Worm (Caenorhabditis elegans) whole organism, midembryonic: Measurements from ENCODE around the gene fbxa-220.

ENCODE experiments used
- cog-1 ChIP-seq: sonication (generic microtip); optimal IDR thresholded peaks from 2 replicates; lab custom pipeline; 2016; ENCODE audit warnings: missing genetic modification characterization, missing compliant biosample characterization
- klf-2 ChIP-seq: fragments of 200-800 bp; sonication (Bioruptor generic); conservative IDR thresholded peaks from 2 replicates; pipeline ENCODE4 v1.3.6; 2022; ENCODE audit warnings: missing genetic modification reagents, missing genetic modification characterization, missing compliant biosample characterization

- TF ChIP-seq cog-1 (tag; lab: Kevin White, UChicago): no peak
- TF ChIP-seq klf-2 (GFP tag; lab: Robert Waterston, UW): no peak
These were observed 24.2 kb downstream of the fbxa-220 start for ce11 chrIII:11459802-11460201.
